Worm (Caenorhabditis elegans): ENCODE results near the gene srh-264.

The srh-264 gene

DNA sequence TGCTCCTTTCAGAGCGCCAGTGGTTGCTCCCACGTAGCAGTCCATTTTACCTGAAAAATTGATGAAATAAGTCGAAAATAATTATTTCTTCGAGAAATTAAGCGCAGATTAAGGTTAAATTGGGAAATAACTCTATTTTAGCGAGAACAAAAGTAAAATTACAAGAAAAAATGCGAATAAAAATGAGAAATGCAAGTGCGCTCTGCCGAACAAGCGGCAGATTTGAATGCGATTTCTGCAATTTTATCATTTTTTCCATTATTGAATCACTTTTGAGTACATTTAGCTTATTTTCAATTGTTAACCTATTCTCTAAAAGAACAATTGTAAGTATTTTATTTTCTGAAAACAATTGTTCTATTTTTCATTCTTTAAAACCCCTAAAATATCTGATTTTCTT, 19.0 kb upstream of the srh-264 start, which contains the start of gene T06E6.1:
TSS of gene T06E6.1 (minus strand) at position 56 of the 400 bp plus-strand sequence.
- TF ChIP-seq Y116A8C.19 (tag; optimal IDR thresholded peaks at IDR 0.05; ENCODE audit: borderline replicate concordance), result no peak
- TF ChIP-seq lsy-2 (tag; optimal IDR thresholded peaks at IDR 0.05), result peak in 1 of 2 experiments; percentile 7
- TF ChIP-seq lin-35 (GFP tag; optimal IDR thresholded peaks at IDR 0.05), result peak; percentile 68 to 90
- TF ChIP-seq dpl-1 (GFP tag; optimal IDR thresholded peaks at IDR 0.05), result peak; percentile 66 to 86 (median 77)
- no peak for TF ChIP-seq hlh-17 (GFP tag; optimal IDR thresholded peaks at IDR 0.05; ENCODE audit: borderline replicate concordance)
- TF ChIP-seq efl-1 (optimal IDR thresholded peaks at IDR 0.05), result peak; percentile 39 to 78
- peak; percentile 86 to 98 for TF ChIP-seq efl-1 (GFP tag; optimal IDR thresholded peaks at IDR 0.05 in 1 of 2)

DNA sequence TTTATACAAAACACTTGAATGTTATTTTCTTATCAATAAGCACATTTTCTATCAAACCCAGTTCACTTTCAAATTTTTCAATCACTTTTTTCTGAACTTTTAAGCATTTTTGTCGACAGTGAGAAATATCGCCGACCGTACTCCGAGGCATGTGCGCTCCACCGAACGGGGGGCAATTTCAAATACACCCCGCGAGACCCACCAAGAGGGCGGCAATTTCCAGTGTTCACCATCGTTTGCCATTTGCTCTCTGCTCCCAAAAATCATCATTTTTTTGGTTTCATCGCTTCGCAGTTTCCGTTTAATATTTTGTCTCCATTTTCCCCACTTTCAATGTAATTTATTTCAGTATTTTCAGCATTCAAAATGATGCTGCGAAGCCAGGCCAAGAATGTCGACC, 18.6 kb upstream of the srh-264 start, which contains the start of gene cyb-3:
TSS of gene cyb-3 (plus strand) at position 350 of the 400 bp plus-strand sequence.
- TF ChIP-seq C04F5.9 (tag; optimal IDR thresholded peaks at IDR 0.05) (no peak), pax-3 (tag; optimal IDR thresholded peaks at IDR 0.05) (no peak), fkh-4 (tag; optimal IDR thresholded peaks at IDR 0.05; ENCODE audit: borderline replicate concordance) (no peak), snu-23 (GFP tag; optimal IDR thresholded peaks at IDR 0.05) (no peak), hlh-4 (tag; optimal IDR thresholded peaks at IDR 0.05) (no peak), ceh-82 (tag; optimal IDR thresholded peaks at IDR 0.05) (no peak), efl-1 (optimal IDR thresholded peaks at IDR 0.05) (no peak), efl-1 (GFP tag; optimal IDR thresholded peaks at IDR 0.05 in 1 of 2) (peak in 1 of 2 experiments; percentile 95), C34B4.2 (tag; optimal IDR thresholded peaks at IDR 0.05) (no peak), rnt-1 (tag; optimal IDR thresholded peaks at IDR 0.05) (no peak), irx-1 (tag; optimal IDR thresholded peaks at IDR 0.05) (no peak), ztf-11 (tag; optimal IDR thresholded peaks at IDR 0.05) (no peak), sup-37 (GFP tag; optimal IDR thresholded peaks at IDR 0.05) (no peak), sptf-1 (tag; optimal IDR thresholded peaks at IDR 0.05) (no peak), mef-2 (tag; optimal IDR thresholded peaks at IDR 0.05) (no peak), ama-1 (optimal IDR thresholded peaks at IDR 0.05) (no peak), pag-3 (tag; optimal IDR thresholded peaks at IDR 0.05; ENCODE audit: borderline replicate concordance, insufficient read depth) (no peak), ceh-88 (GFP tag; IDR thresholded peaks at IDR 0.05) (no peak), lin-35 (GFP tag; optimal IDR thresholded peaks at IDR 0.05) (peak in 1 of 2 experiments; percentile 7)

DNA sequence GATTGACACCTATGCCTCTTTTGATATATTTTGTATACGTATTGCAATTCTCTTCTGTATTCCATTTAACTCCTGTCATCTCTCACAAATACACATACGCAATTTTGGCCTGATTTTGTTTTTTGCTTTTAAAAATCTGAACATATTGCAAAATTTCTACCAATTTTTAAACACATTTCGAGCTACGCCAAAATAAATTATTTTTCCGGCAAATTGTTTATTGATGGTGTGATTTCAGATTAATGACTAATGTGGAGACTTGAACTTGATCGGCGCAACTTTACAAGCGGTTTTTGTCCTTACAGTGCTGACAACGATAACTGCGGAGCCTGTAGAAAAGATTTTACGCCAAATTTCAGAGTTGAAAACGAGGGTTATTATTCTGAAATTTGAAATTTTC, 16.8 kb upstream of the srh-264 start:
- TF ChIP-seq ceh-90 (tag; optimal IDR thresholded peaks at IDR 0.05), result no peak
- TF ChIP-seq sptf-1 (tag; optimal IDR thresholded peaks at IDR 0.05), result no peak
- TF ChIP-seq pqm-1 (tag; optimal IDR thresholded peaks at IDR 0.05), result no peak
- TF ChIP-seq Y116A8C.19 (tag; optimal IDR thresholded peaks at IDR 0.05; ENCODE audit: borderline replicate concordance), result no peak
- TF ChIP-seq efl-3 (GFP tag; optimal IDR thresholded peaks at IDR 0.05), result no peak
- TF ChIP-seq unc-130 (tag; optimal IDR thresholded peaks at IDR 0.05), result no peak
- no peak for TF ChIP-seq elt-2 (tag; optimal IDR thresholded peaks at IDR 0.05)
- no peak for TF ChIP-seq lin-39 (tag; optimal IDR thresholded peaks at IDR 0.05)
- no peak for TF ChIP-seq elt-3 (tag; optimal IDR thresholded peaks at IDR 0.05)
- no peak for TF ChIP-seq snu-23 (GFP tag; optimal IDR thresholded peaks at IDR 0.05)
- TF ChIP-seq fkh-4 (tag; optimal IDR thresholded peaks at IDR 0.05; ENCODE audit: borderline replicate concordance), result no peak
- TF ChIP-seq efl-1 (optimal IDR thresholded peaks at IDR 0.05), result no peak
- TF ChIP-seq efl-1 (GFP tag; optimal IDR thresholded peaks at IDR 0.05 in 1 of 2), result no peak
- no peak for TF ChIP-seq ztf-11 (tag; optimal IDR thresholded peaks at IDR 0.05)
- TF ChIP-seq nhr-47 (tag; optimal IDR thresholded peaks at IDR 0.05), result no peak
- no peak for TF ChIP-seq C04F5.9 (tag; optimal IDR thresholded peaks at IDR 0.05)
- TF ChIP-seq lin-15B (tag; optimal IDR thresholded peaks at IDR 0.05), result no peak
- no peak for TF ChIP-seq lin-35 (GFP tag; optimal IDR thresholded peaks at IDR 0.05)
- no peak for TF ChIP-seq nhr-76 (tag; optimal IDR thresholded peaks at IDR 0.05)

DNA sequence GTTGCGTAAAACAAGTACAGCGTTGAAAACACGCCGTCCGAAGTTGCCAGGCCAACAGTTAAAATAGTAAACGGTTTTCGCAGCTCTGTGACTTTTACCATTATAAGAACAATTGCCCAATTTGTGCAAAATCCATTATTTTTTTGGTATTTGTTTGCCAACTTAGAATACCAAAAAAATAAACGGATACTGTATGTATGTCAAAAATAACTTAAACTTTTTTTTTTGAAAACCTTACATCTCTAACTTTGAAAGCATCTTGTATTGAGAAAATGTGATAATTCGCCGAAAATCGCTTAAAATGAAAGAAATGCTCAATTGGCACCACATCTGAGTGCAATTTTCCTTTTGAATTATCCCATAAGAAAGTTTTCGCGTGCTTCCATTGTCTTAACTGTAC, 15.2 kb upstream of the srh-264 start, which contains the start of gene fbxa-199:
TSS of gene fbxa-199 (minus strand) at position 101 of the 400 bp plus-strand sequence.
- TF ChIP-seq ztf-11 (tag; optimal IDR thresholded peaks at IDR 0.05), result no peak
- TF ChIP-seq nhr-11 (tag; optimal IDR thresholded peaks at IDR 0.05), result no peak
- no peak for TF ChIP-seq nhr-76 (tag; optimal IDR thresholded peaks at IDR 0.05)
- no peak for TF ChIP-seq fkh-8 (tag; optimal IDR thresholded peaks at IDR 0.05)
- no peak for TF ChIP-seq lin-15B (tag; optimal IDR thresholded peaks at IDR 0.05)
- TF ChIP-seq egl-27 (tag; optimal IDR thresholded peaks at IDR 0.05), result no peak
- TF ChIP-seq grh-1 (GFP tag; IDR thresholded peaks at IDR 0.05), result no peak
- no peak for TF ChIP-seq sox-4 (tag; optimal IDR thresholded peaks at IDR 0.05)
- no peak for TF ChIP-seq zag-1 (tag; optimal IDR thresholded peaks at IDR 0.05)
- no peak for TF ChIP-seq fkh-10 (GFP tag; optimal IDR thresholded peaks at IDR 0.05)
- no peak for TF ChIP-seq ztf-4 (tag; optimal IDR thresholded peaks at IDR 0.05)
- no peak for TF ChIP-seq nhr-71 (tag; optimal IDR thresholded peaks at IDR 0.05)
- TF ChIP-seq irx-1 (tag; optimal IDR thresholded peaks at IDR 0.05), result no peak
- no peak for TF ChIP-seq unc-62 (GFP tag; optimal IDR thresholded peaks at IDR 0.05)

All from whole organism, L1 larva.